Fruit fly (Drosophila melanogaster) whole organism, embryonic: ENCODE measurements around the gene MESR3.

Experiments
- Aef1 ChIP-seq: fragments of 200-800 bp; sonication (Bioruptor generic); IDR thresholded peaks from 3 replicates; pipeline ENCODE4 v1.3.6; 2022; ENCODE audit warnings: missing biosample characterization, missing genetic modification characterization
- Antp ChIP-seq: fragments of 200-800 bp; sonication (Bioruptor generic); optimal IDR thresholded peaks from 3 replicates; lab custom pipeline; 2016; ENCODE audit warnings: missing biosample characterization, missing genetic modification characterization
- CG10565 ChIP-seq: fragments of 200-800 bp; sonication (Bioruptor generic); optimal IDR thresholded peaks from 3 replicates; lab custom pipeline; 2016; ENCODE audit warnings: missing biosample characterization, mild to moderate bottlenecking, missing genetic modification characterization
- CG11398 ChIP-seq: fragments of 200-800 bp; sonication (Bioruptor generic); optimal IDR thresholded peaks from 2 replicates; lab custom pipeline; 2016; ENCODE audit warnings: missing biosample characterization, missing genetic modification characterization
- CG11695 ChIP-seq: fragments of 200-800 bp; sonication (Bioruptor generic); IDR thresholded peaks from 3 replicates; pipeline ENCODE4 v1.3.6; 2022; ENCODE audit warnings: missing biosample characterization, missing genetic modification characterization
- CG14965 ChIP-seq: fragments of 200-800 bp; sonication (Bioruptor generic); optimal IDR thresholded peaks from 2 replicates; lab custom pipeline; 2016; ENCODE audit warnings: missing biosample characterization, missing genetic modification characterization, borderline replicate concordance
- CG17829 ChIP-seq: fragments of 200-800 bp; optimal IDR thresholded peaks from 2 replicates; lab custom pipeline; 2019; ENCODE audit warnings: missing biosample characterization, mild to moderate bottlenecking, missing genetic modification characterization, moderate library complexity
- CG1792 ChIP-seq: fragments of 200-800 bp; sonication (Bioruptor generic); optimal IDR thresholded peaks from 2 replicates; lab custom pipeline; 2016; ENCODE audit warnings: missing biosample characterization, missing genetic modification characterization
- CG1832 ChIP-seq: fragments of 200-800 bp; sonication (Bioruptor generic); optimal IDR thresholded peaks from 2 replicates; lab custom pipeline; 2017; ENCODE audit warnings: missing biosample characterization, mild to moderate bottlenecking, missing genetic modification characterization, inconsistent platforms
- CG18599 ChIP-seq: fragments of 200-800 bp; sonication (Bioruptor generic); optimal IDR thresholded peaks from 3 replicates; lab custom pipeline; 2017; ENCODE audit warnings: missing biosample characterization, missing genetic modification characterization, mild to moderate bottlenecking, moderate library complexity, missing genetic modification reagents
- CG18764 ChIP-seq: fragments of 200-800 bp; sonication (Bioruptor generic); optimal IDR thresholded peaks from 3 replicates; lab custom pipeline; 2016; ENCODE audit warnings: missing biosample characterization, missing genetic modification characterization
- CG2120 ChIP-seq: fragments of 200-800 bp; sonication (Bioruptor generic); optimal IDR thresholded peaks from 3 replicates; lab custom pipeline; 2016; ENCODE audit warnings: missing biosample characterization, missing genetic modification characterization
- CG2889 ChIP-seq: fragments of 200-800 bp; sonication (Bioruptor generic); IDR thresholded peaks from 3 replicates; pipeline ENCODE4 v1.3.6; 2022; ENCODE audit warnings: missing biosample characterization, missing genetic modification characterization
- CG3065 ChIP-seq: fragments of 200-800 bp; sonication (Bioruptor generic); optimal IDR thresholded peaks from 2 replicates; lab custom pipeline; 2016; ENCODE audit warnings: missing biosample characterization, missing genetic modification characterization
- CG3407 ChIP-seq: fragments of 200-800 bp; sonication (Bioruptor generic); optimal IDR thresholded peaks from 2 replicates; lab custom pipeline; 2018; ENCODE audit warnings: missing biosample characterization, mild to moderate bottlenecking, missing genetic modification characterization
- CG3726 ChIP-seq: fragments of 200-800 bp; sonication (Bioruptor generic); IDR thresholded peaks from 3 replicates; pipeline ENCODE4, ENCODE4 v1.3.6; 2022; ENCODE audit warnings: missing biosample characterization, missing genetic modification characterization
- CG5953 ChIP-seq: fragments of 200-800 bp; sonication (Bioruptor generic); IDR thresholded peaks from 2 replicates; pipeline ENCODE4 v1.3.6; 2022; ENCODE audit warnings: missing biosample characterization, missing genetic modification characterization
- Dad ChIP-seq: fragments of 200-800 bp; sonication (Bioruptor generic); optimal IDR thresholded peaks from 3 replicates; lab custom pipeline; 2016; ENCODE audit warnings: missing biosample characterization, missing genetic modification characterization
- Dip3 ChIP-seq: fragments of 200-800 bp; sonication (Bioruptor generic); optimal IDR thresholded peaks from 3 replicates; lab custom pipeline; 2016; ENCODE audit warnings: missing biosample characterization, missing genetic modification characterization
- Dll ChIP-seq: fragments of 200-800 bp; sonication (Bioruptor generic); IDR thresholded peaks from 4 replicates; pipeline ENCODE4 v1.3.6; 2022; ENCODE audit warnings: missing biosample characterization, missing genetic modification characterization; ENCODE audit not compliant: partially characterized antibody
- Dp ChIP-seq: fragments of 200-800 bp; sonication (Bioruptor generic); optimal IDR thresholded peaks from 2 replicates; lab custom pipeline; 2018; ENCODE audit warnings: missing biosample characterization, mild to moderate bottlenecking, missing genetic modification characterization, moderate library complexity
- E2f2 ChIP-seq: fragments of 200-800 bp; sonication (Bioruptor generic); IDR thresholded peaks from 2 replicates; pipeline ENCODE4 v1.3.6; 2022; ENCODE audit warnings: missing biosample characterization, missing genetic modification characterization
- GATAe ChIP-seq: fragments of 200-800 bp; sonication (Bioruptor generic); conservative IDR thresholded peaks from 2 replicates; pipeline ENCODE4 v1.3.6; 2022; ENCODE audit warnings: missing biosample characterization, missing genetic modification characterization
- HLHmδ ChIP-seq: fragments of 200-800 bp; sonication (Bioruptor generic); optimal IDR thresholded peaks from 2 replicates; lab custom pipeline; 2018; ENCODE audit warnings: missing biosample characterization, mild to moderate bottlenecking, missing genetic modification characterization, moderate library complexity
- Hey ChIP-seq: fragments of 200-800 bp; sonication (Bioruptor generic); optimal IDR thresholded peaks from 3 replicates; lab custom pipeline; 2018; ENCODE audit warnings: missing biosample characterization, mild to moderate bottlenecking, missing genetic modification characterization
- Lpt ChIP-seq: fragments of >200 bp; optimal IDR thresholded peaks from 2 replicates; lab custom pipeline; 2018; ENCODE audit warnings: missing biosample characterization, missing genetic modification characterization
- Med ChIP-seq: fragments of 200-800 bp; sonication (Bioruptor generic); peaks from one replicate; lab custom pipeline; 2016; ENCODE audit warnings: missing biosample characterization, missing genetic modification characterization, mild to moderate bottlenecking, inconsistent platforms, moderate library complexity
- NK7.1 ChIP-seq: fragments of 200-800 bp; sonication (Bioruptor generic); optimal IDR thresholded peaks from 3 replicates; lab custom pipeline; 2016; ENCODE audit warnings: missing biosample characterization, missing genetic modification characterization
- Ptx1 ChIP-seq: fragments of 200-800 bp; sonication (Bioruptor generic); IDR thresholded peaks from 2 replicates; pipeline ENCODE4 v1.3.6; 2022; ENCODE audit warnings: missing biosample characterization, missing genetic modification characterization
- Sox100B ChIP-seq: fragments of 200-800 bp; sonication (Bioruptor generic); optimal IDR thresholded peaks from 3 replicates; lab custom pipeline; 2018; ENCODE audit warnings: missing biosample characterization, mild to moderate bottlenecking, missing genetic modification characterization
- ato ChIP-seq: fragments of 200-800 bp; sonication (Bioruptor generic); IDR thresholded peaks from 2 replicates; pipeline ENCODE4 v1.3.6; 2022; ENCODE audit warnings: missing biosample characterization, missing genetic modification characterization; ENCODE audit not compliant: partially characterized antibody
- cg ChIP-seq: fragments of 200-800 bp; sonication (Bioruptor generic); optimal IDR thresholded peaks from 3 replicates; lab custom pipeline; 2019; ENCODE audit warnings: missing biosample characterization, mild to moderate bottlenecking, missing genetic modification characterization, moderate library complexity
- dmrt11E ChIP-seq: fragments of 200-800 bp; sonication (Bioruptor generic); optimal IDR thresholded peaks from 3 replicates; lab custom pipeline; 2018; ENCODE audit warnings: missing biosample characterization, mild to moderate bottlenecking, missing genetic modification characterization, moderate library complexity
- exex ChIP-seq: fragments of 200-800 bp; sonication (Bioruptor generic); optimal IDR thresholded peaks from 4 replicates; lab custom pipeline; 2018; ENCODE audit warnings: missing biosample characterization, mild to moderate bottlenecking, missing genetic modification characterization, moderate library complexity
- klu ChIP-seq: fragments of 200-800 bp; sonication (Bioruptor generic); IDR thresholded peaks from 2 replicates; pipeline ENCODE4 v1.3.6; 2022; ENCODE audit warnings: missing biosample characterization, missing genetic modification characterization
- lbe ChIP-seq: fragments of 200-800 bp; sonication (Bioruptor generic); optimal IDR thresholded peaks from 2 replicates; lab custom pipeline; 2016; ENCODE audit warnings: missing biosample characterization, mild to moderate bottlenecking, missing genetic modification characterization
- mirr ChIP-seq: fragments of 200-800 bp; sonication (Bioruptor generic); optimal IDR thresholded peaks from 3 replicates; lab custom pipeline; 2018; ENCODE audit warnings: missing biosample characterization, mild to moderate bottlenecking, missing genetic modification characterization
- pan ChIP-seq, 4 experiments: fragments of >200 bp in 3 of 4; fragments of 200-800 bp in 1 of 4; sonication (Bioruptor generic) in 1 of 4; optimal IDR thresholded peaks in 3 of 4; IDR thresholded peaks in 1 of 4; 2 replicates each; pipeline versions ENCODE4 v1.3.6 to Lab custom; 2017 to 2022; ENCODE audit warnings: missing biosample characterization in 2 of 4, missing genetic modification characterization in 2 of 4, mixed read lengths in 1 of 4
- run ChIP-seq: fragments of 200-800 bp; sonication (Bioruptor generic); optimal IDR thresholded peaks from 3 replicates; lab custom pipeline; 2018; ENCODE audit warnings: missing biosample characterization, mild to moderate bottlenecking, missing genetic modification characterization
- scrt ChIP-seq: fragments of 200-800 bp; sonication (Bioruptor generic); optimal IDR thresholded peaks from 2 replicates; lab custom pipeline; 2018; ENCODE audit warnings: missing biosample characterization, mild to moderate bottlenecking, missing genetic modification characterization, moderate library complexity
- slp2 ChIP-seq: fragments of 200-800 bp; sonication (Bioruptor generic); optimal IDR thresholded peaks from 2 replicates; lab custom pipeline; 2016; ENCODE audit warnings: missing biosample characterization, missing genetic modification characterization
- sna ChIP-seq: fragments of 200-800 bp; sonication (Bioruptor generic); IDR thresholded peaks from 2 replicates; pipeline ENCODE4 v1.3.6; 2022; ENCODE audit warnings: missing biosample characterization, missing genetic modification characterization; ENCODE audit not compliant: partially characterized antibody
- so ChIP-seq: fragments of 200-800 bp; sonication (Bioruptor generic); IDR thresholded peaks from 3 replicates; pipeline ENCODE4 v1.3.6; 2022; ENCODE audit warnings: missing biosample characterization, missing genetic modification characterization
- sqz ChIP-seq: fragments of 200-800 bp; sonication (Bioruptor generic); optimal IDR thresholded peaks from 3 replicates; lab custom pipeline; 2018; ENCODE audit warnings: missing biosample characterization, mild to moderate bottlenecking, missing genetic modification characterization
- ssp ChIP-seq: fragments of 200-800 bp; sonication (Bioruptor generic); IDR thresholded peaks from 2 replicates; pipeline ENCODE4 v1.3.6; 2022; ENCODE audit warnings: missing biosample characterization, missing genetic modification characterization
- tap ChIP-seq: fragments of 200-800 bp; optimal IDR thresholded peaks from 3 replicates; lab custom pipeline; 2019; ENCODE audit warnings: missing biosample characterization, mild to moderate bottlenecking, missing genetic modification characterization, moderate library complexity
- tin ChIP-seq: fragments of 200-800 bp; sonication (Bioruptor generic); optimal IDR thresholded peaks from 3 replicates; lab custom pipeline; 2016; ENCODE audit warnings: missing biosample characterization, missing genetic modification characterization
- tll ChIP-seq, 2 experiments: fragments of 200-800 bp in 1 of 2; fragments of >200 bp in 1 of 2; sonication (Bioruptor generic) in 1 of 2; optimal IDR thresholded peaks; 2 replicates each; lab custom pipeline; 2017 to 2019; ENCODE audit warnings: missing biosample characterization in 2 of 2, missing genetic modification characterization in 2 of 2, mild to moderate bottlenecking in 1 of 2, moderate library complexity in 1 of 2
- toy ChIP-seq: fragments of 200-800 bp; sonication (Bioruptor generic); IDR thresholded peaks from 2 replicates; pipeline ENCODE4 v1.3.6; 2022; ENCODE audit warnings: missing biosample characterization, missing genetic modification characterization
- zfh1 ChIP-seq: fragments of 200-800 bp; sonication (Bioruptor generic); IDR thresholded peaks from 3 replicates; pipeline ENCODE4 v1.3.6; 2022; ENCODE audit warnings: missing biosample characterization, missing genetic modification characterization

The MESR3 gene

DNA sequence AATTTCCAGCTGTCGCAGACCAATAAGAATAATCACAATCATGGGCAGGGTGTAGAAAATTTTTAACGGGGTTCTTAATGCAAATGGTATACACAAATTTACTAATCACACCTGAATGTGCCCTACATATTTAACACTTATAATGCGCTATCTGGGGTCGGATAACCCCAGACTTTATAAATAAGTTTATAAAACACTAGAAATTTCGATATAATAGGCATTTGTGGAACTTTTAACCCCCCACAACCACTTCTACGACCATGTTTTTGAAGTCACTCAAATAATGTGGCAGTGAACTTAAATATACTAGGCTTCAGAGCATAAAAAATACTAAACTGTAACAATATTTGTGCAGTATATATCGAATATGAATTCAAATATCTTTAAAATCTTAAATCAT, 12.1 kb upstream of the MESR3 start, which contains the start of gene CG10413 (continued):
- TF ChIP-seq Dad (GFP tag; lab: Kevin White, UChicago) (peak; percentile 96), CG10565 (GFP tag; lab: Kevin White, UChicago) (peak; percentile 86), slp2 (peak; percentile 96), sqz (no peak), Antp (GFP tag; lab: Kevin White, UChicago) (peak; percentile 98), Lpt (GFP tag; lab: Kevin White, UChicago) (no peak), so (GFP tag; lab: Robert Waterston, UW) (peak; percentile 98), Hey (peak; percentile 92), CG14965 (GFP tag; lab: Kevin White, UChicago) (peak; percentile 71), CG18599 (peak; percentile 99), Sox100B (GFP tag; lab: Kevin White, UChicago) (peak; percentile 95), Ptx1 (GFP tag; lab: Robert Waterston, UW) (peak; percentile 98), zfh1 (GFP tag; lab: Robert Waterston, UW) (peak; percentile 97), GATAe (peak; percentile 90), run (tag; lab: Kevin White, UChicago) (peak; percentile 94), Aef1 (GFP tag; lab: Robert Waterston, UW) (peak; percentile 95), tll (GFP tag; optimal IDR thresholded peaks at IDR 0.05; lab: Kevin White, UChicago) (peak; percentile 30 to 94), sna (GFP tag; lab: Robert Waterston, UW) (no peak), CG2889 (GFP tag; lab: Robert Waterston, UW) (peak; percentile 97), Med (GFP tag; lab: Kevin White, UChicago) (peak; percentile 100), CG1792 (GFP tag; lab: Kevin White, UChicago) (peak; percentile 95), HLHmδ (GFP tag; lab: Kevin White, UChicago) (no peak), CG2120 (GFP tag; lab: Kevin White, UChicago) (peak; percentile 99), CG1832 (GFP tag; lab: Kevin White, UChicago) (no peak), Dll (GFP tag; lab: Robert Waterston, UW) (peak; percentile 56; the same call in 3 of the 4 replicates), CG3065 (GFP tag; lab: Kevin White, UChicago) (peak; percentile 93), CG11398 (GFP tag; lab: Kevin White, UChicago) (peak; percentile 94), scrt (GFP tag; lab: Kevin White, UChicago) (peak; percentile 94), ssp (peak; percentile 89), E2f2 (GFP tag; lab: Robert Waterston, UW) (peak; percentile 86), klu (peak; percentile 97), NK7.1 (GFP tag; lab: Kevin White, UChicago) (peak; percentile 94), mirr (GFP tag; lab: Kevin White, UChicago) (peak; percentile 98), CG5953 (GFP tag; lab: Robert Waterston, UW) (peak; percentile 87), toy (GFP tag; lab: Robert Waterston, UW) (peak; percentile 93), lbe (GFP tag; lab: Kevin White, UChicago) (peak; percentile 98), dmrt11E (peak; percentile 97), CG18764 (GFP tag; lab: Kevin White, UChicago) (peak; percentile 96), CG11695 (GFP tag; lab: Robert Waterston, UW) (peak; percentile 98), exex (tag; lab: Kevin White, UChicago) (peak; percentile 88), tap (tag; lab: Kevin White, UChicago) (peak; percentile 97), pan (optimal IDR thresholded peaks at IDR 0.05; lab: Kevin White, UChicago) (no peak), pan (GFP tag; optimal IDR thresholded peaks at IDR 0.05 in 1 of 2, IDR thresholded peaks at IDR 0.05 in 1 of 2) (peak in 1 of 2 experiments; percentile 98), CG3726 (peak; percentile 93), CG17829 (tag; lab: Kevin White, UChicago) (peak; percentile 98), tin (peak; percentile 97), ato (GFP tag; lab: Robert Waterston, UW) (no peak), CG3407 (peak; percentile 96), cg (no peak), Dip3 (GFP tag; lab: Kevin White, UChicago) (peak; percentile 97), Dp (peak; percentile 42)
